Fruit fly (Drosophila melanogaster) whole organism, prepupa: ENCODE data around the gene fipi.

Source experiments
- Blimp-1 ChIP-seq: fragments of 200-800 bp; sonication (Bioruptor generic); optimal IDR thresholded peaks from 3 replicates; lab custom pipeline; 2017; ENCODE audit warnings: missing biosample characterization, missing genetic modification characterization, mild to moderate bottlenecking, moderate library complexity, missing genetic modification reagents
- CG10631 ChIP-seq: fragments of 200-800 bp; sonication (Bioruptor generic); optimal IDR thresholded peaks from 2 replicates; lab custom pipeline; 2016; ENCODE audit warnings: missing biosample characterization, missing genetic modification characterization
- CG10669 ChIP-seq: fragments of 200-800 bp; sonication (Bioruptor generic); optimal IDR thresholded peaks from 3 replicates; lab custom pipeline; 2018; ENCODE audit warnings: missing biosample characterization, mild to moderate bottlenecking, missing genetic modification characterization, moderate library complexity
- CG11294 ChIP-seq: fragments of 200-800 bp; sonication (Bioruptor generic); IDR thresholded peaks from 2 replicates; pipeline ENCODE4 v1.3.6; 2022; ENCODE audit warnings: missing biosample characterization, missing genetic modification characterization
- CG11762 ChIP-seq: fragments of 200-800 bp; sonication (Bioruptor generic); optimal IDR thresholded peaks from 3 replicates; lab custom pipeline; 2016; ENCODE audit warnings: missing biosample characterization, missing genetic modification characterization; ENCODE audit not compliant: insufficient read depth
- CG11902 ChIP-seq: fragments of 200-800 bp; sonication (Bioruptor generic); optimal IDR thresholded peaks from 3 replicates; lab custom pipeline; 2016; ENCODE audit warnings: missing biosample characterization, missing genetic modification characterization
- CG15336 ChIP-seq: fragments of 200-800 bp; sonication (Bioruptor generic); IDR thresholded peaks from 2 replicates; pipeline ENCODE4 v1.3.6; 2022; ENCODE audit warnings: missing biosample characterization, missing genetic modification characterization
- CG16779 ChIP-seq: fragments of 200-800 bp; sonication (Bioruptor generic); optimal IDR thresholded peaks from 3 replicates; lab custom pipeline; 2017; ENCODE audit warnings: missing biosample characterization, mild to moderate bottlenecking, missing genetic modification characterization
- CG3032 ChIP-seq: fragments of 200-800 bp; optimal IDR thresholded peaks from 2 replicates; lab custom pipeline; 2019; ENCODE audit warnings: missing biosample characterization, mild to moderate bottlenecking, missing genetic modification characterization, moderate library complexity
- CG31627 ChIP-seq: fragments of 200-800 bp; sonication (Bioruptor generic); optimal IDR thresholded peaks from 3 replicates; lab custom pipeline; 2016; ENCODE audit warnings: missing biosample characterization, missing genetic modification characterization
- CG34406 ChIP-seq: fragments of 200-800 bp; sonication (Bioruptor generic); optimal IDR thresholded peaks from 3 replicates; lab custom pipeline; 2016; ENCODE audit warnings: missing biosample characterization, missing genetic modification characterization
- CG4318 ChIP-seq: fragments of 200-800 bp; sonication (Bioruptor generic); optimal IDR thresholded peaks from 3 replicates; lab custom pipeline; 2017; ENCODE audit warnings: missing biosample characterization, mild to moderate bottlenecking, missing genetic modification characterization
- CG6163 ChIP-seq: fragments of 200-800 bp; sonication (Bioruptor generic); IDR thresholded peaks from 3 replicates; pipeline ENCODE4 v1.3.6; 2022; ENCODE audit warnings: missing biosample characterization, missing genetic modification characterization
- CG6276 ChIP-seq: fragments of 200-800 bp; sonication (Bioruptor generic); optimal IDR thresholded peaks from 2 replicates; lab custom pipeline; 2017; ENCODE audit warnings: missing biosample characterization, mild to moderate bottlenecking, missing genetic modification characterization
- CG6854 ChIP-seq: fragments of 200-800 bp; sonication (Bioruptor generic); optimal IDR thresholded peaks from 2 replicates; lab custom pipeline; 2017; ENCODE audit warnings: missing biosample characterization, mild to moderate bottlenecking, missing genetic modification characterization
- CG7368 ChIP-seq: fragments of 200-800 bp; sonication (Bioruptor generic); optimal IDR thresholded peaks from 3 replicates; lab custom pipeline; 2016; ENCODE audit warnings: missing biosample characterization, missing genetic modification characterization
- CG8119 ChIP-seq: fragments of 200-800 bp; sonication (Bioruptor generic); IDR thresholded peaks from 3 replicates; pipeline ENCODE4 v1.3.6; 2022; ENCODE audit warnings: missing biosample characterization, missing genetic modification characterization
- CG8319 ChIP-seq: fragments of 200-800 bp; sonication (Bioruptor generic); optimal IDR thresholded peaks from 3 replicates; lab custom pipeline; 2016; ENCODE audit warnings: missing biosample characterization, missing genetic modification characterization
- CG9139 ChIP-seq: fragments of 200-800 bp; sonication (Bioruptor generic); optimal IDR thresholded peaks from 3 replicates; lab custom pipeline; 2017; ENCODE audit warnings: missing biosample characterization, mild to moderate bottlenecking, missing genetic modification characterization
- Eip75B ChIP-seq: fragments of 200-800 bp; sonication (Bioruptor generic); optimal IDR thresholded peaks from 3 replicates; lab custom pipeline; 2016; ENCODE audit warnings: missing biosample characterization, missing genetic modification characterization
- Eip78C ChIP-seq: fragments of 200-800 bp; sonication (Bioruptor generic); peaks from one replicate; lab custom pipeline; 2016; ENCODE audit warnings: missing biosample characterization, missing genetic modification characterization
- Eip93F ChIP-seq: fragments of 200-800 bp; sonication (Bioruptor generic); optimal IDR thresholded peaks from 2 replicates; lab custom pipeline; 2016; ENCODE audit warnings: missing biosample characterization, mild to moderate bottlenecking, missing genetic modification characterization
- Ets21C ChIP-seq: fragments of 200-800 bp; sonication (Bioruptor generic); optimal IDR thresholded peaks from 3 replicates; lab custom pipeline; 2016; ENCODE audit warnings: missing biosample characterization, missing genetic modification characterization
- Ets96B ChIP-seq: fragments of 200-800 bp; optimal IDR thresholded peaks from 2 replicates; lab custom pipeline; 2019; ENCODE audit warnings: missing biosample characterization, mild to moderate bottlenecking, missing genetic modification characterization, moderate library complexity
- Hr38 ChIP-seq: sonication (Bioruptor generic); optimal IDR thresholded peaks from 2 replicates; lab custom pipeline; 2016; ENCODE audit warnings: missing biosample characterization, missing genetic modification characterization
- Hr39 ChIP-seq: fragments of 200-800 bp; sonication (Bioruptor generic); optimal IDR thresholded peaks from 2 replicates; lab custom pipeline; 2016; ENCODE audit warnings: missing biosample characterization, missing genetic modification characterization
- Hr4 ChIP-seq: fragments of 200-800 bp; sonication (Bioruptor generic); optimal IDR thresholded peaks from 3 replicates; lab custom pipeline; 2016; ENCODE audit warnings: missing biosample characterization, missing genetic modification characterization
- Lpt ChIP-seq: fragments of 200-800 bp; sonication (Bioruptor generic); optimal IDR thresholded peaks from 3 replicates; lab custom pipeline; 2016; ENCODE audit warnings: missing biosample characterization, missing genetic modification characterization
- Met ChIP-seq: fragments of 200-800 bp; sonication (Bioruptor generic); optimal IDR thresholded peaks from 3 replicates; lab custom pipeline; 2016; ENCODE audit warnings: missing biosample characterization, missing genetic modification characterization
- Smox ChIP-seq: fragments of 200-800 bp; sonication (Bioruptor generic); optimal IDR thresholded peaks from 3 replicates; lab custom pipeline; 2016; ENCODE audit warnings: missing biosample characterization, missing genetic modification characterization
- Sox102F ChIP-seq: fragments of 200-800 bp; sonication (Bioruptor generic); optimal IDR thresholded peaks from 2 replicates; lab custom pipeline; 2016; ENCODE audit warnings: missing biosample characterization, mild to moderate bottlenecking, missing genetic modification characterization
- Sox15 ChIP-seq: fragments of 200-800 bp; sonication (Bioruptor generic); optimal IDR thresholded peaks from 3 replicates; lab custom pipeline; 2016; ENCODE audit warnings: missing biosample characterization, missing genetic modification characterization
- achi ChIP-seq: fragments of 200-800 bp; sonication (Bioruptor generic); optimal IDR thresholded peaks from 3 replicates; lab custom pipeline; 2016; ENCODE audit warnings: missing biosample characterization, missing genetic modification characterization
- acj6 ChIP-seq: fragments of 200-800 bp; sonication (Bioruptor generic); optimal IDR thresholded peaks from 3 replicates; lab custom pipeline; 2016; ENCODE audit warnings: missing biosample characterization, missing genetic modification characterization
- cyc ChIP-seq: fragments of 200-800 bp; sonication (Bioruptor generic); optimal IDR thresholded peaks from 3 replicates; lab custom pipeline; 2016; ENCODE audit warnings: missing biosample characterization, missing genetic modification characterization
- dac ChIP-seq: fragments of 200-800 bp; sonication (Bioruptor generic); optimal IDR thresholded peaks from 2 replicates; lab custom pipeline; 2017; ENCODE audit warnings: missing biosample characterization, mild to moderate bottlenecking, missing genetic modification characterization
- eg ChIP-seq: fragments of 200-800 bp; sonication (Bioruptor generic); IDR thresholded peaks from 3 replicates; pipeline ENCODE4 v1.3.6; 2022; ENCODE audit warnings: missing biosample characterization, missing genetic modification characterization
- esn ChIP-seq: fragments of 200-800 bp; sonication (Bioruptor generic); optimal IDR thresholded peaks from 2 replicates; lab custom pipeline; 2016; ENCODE audit warnings: missing biosample characterization, mild to moderate bottlenecking, missing genetic modification characterization, moderate library complexity
- fd59A ChIP-seq: fragments of 200-800 bp; sonication (Bioruptor generic); optimal IDR thresholded peaks from 2 replicates; lab custom pipeline; 2017; ENCODE audit warnings: missing biosample characterization, mild to moderate bottlenecking, missing genetic modification characterization, missing genetic modification reagents
- fd85E ChIP-seq: fragments of 200-800 bp; sonication (Bioruptor generic); optimal IDR thresholded peaks from 3 replicates; lab custom pipeline; 2016; ENCODE audit warnings: missing biosample characterization, missing genetic modification characterization
- fkh ChIP-seq: fragments of 200-800 bp; sonication (Bioruptor generic); optimal IDR thresholded peaks from 3 replicates; lab custom pipeline; 2017; ENCODE audit warnings: missing biosample characterization, mild to moderate bottlenecking, missing genetic modification characterization, moderate library complexity
- net ChIP-seq: fragments of 200-800 bp; sonication (Bioruptor generic); optimal IDR thresholded peaks from 3 replicates; lab custom pipeline; 2016; ENCODE audit warnings: missing biosample characterization, missing genetic modification characterization
- pdm3 ChIP-seq: fragments of 200-800 bp; sonication (Bioruptor generic); optimal IDR thresholded peaks from 3 replicates; lab custom pipeline; 2016; ENCODE audit warnings: missing biosample characterization, missing genetic modification characterization
- ss ChIP-seq, 2 experiments: fragments of 200-800 bp; sonication (Bioruptor generic); optimal IDR thresholded peaks; 2 replicates in 1 of 2; 3 replicates in 1 of 2; lab custom pipeline; 2017 to 2018; ENCODE audit warnings: mild to moderate bottlenecking in 2 of 2, missing biosample characterization in 2 of 2, missing genetic modification characterization in 2 of 2, moderate library complexity in 1 of 2
- svp ChIP-seq: fragments of 200-800 bp; sonication (Bioruptor generic); peaks from one replicate; lab custom pipeline; 2016; ENCODE audit warnings: missing biosample characterization, missing genetic modification characterization
- topi ChIP-seq: fragments of 200-800 bp; sonication (Bioruptor generic); optimal IDR thresholded peaks from 3 replicates; lab custom pipeline; 2016; ENCODE audit warnings: missing biosample characterization, missing genetic modification characterization
- vri ChIP-seq: fragments of 200-800 bp; sonication (Bioruptor generic); optimal IDR thresholded peaks from 3 replicates; lab custom pipeline; 2016; ENCODE audit warnings: missing biosample characterization, mild to moderate bottlenecking, missing genetic modification characterization

fipi gene

dm6 chr2L:4811491-4812058, 17.7 kb upstream of the fipi start (continued):
- TF ChIP-seq CG34406 (GFP tag; lab: Kevin White, UChicago), result no peak
- TF ChIP-seq Eip75B, result no peak
- TF ChIP-seq fd59A (GFP tag; lab: Kevin White, UChicago), result no peak
- no peak for TF ChIP-seq dac (GFP tag; lab: Kevin White, UChicago)
- peak; percentile 94 for TF ChIP-seq svp (GFP tag; lab: Kevin White, UChicago)
- no peak for TF ChIP-seq Hr4 (GFP tag; lab: Kevin White, UChicago)
- no peak for TF ChIP-seq Smox
- no peak for TF ChIP-seq achi (GFP tag; lab: Kevin White, UChicago)

DNA sequence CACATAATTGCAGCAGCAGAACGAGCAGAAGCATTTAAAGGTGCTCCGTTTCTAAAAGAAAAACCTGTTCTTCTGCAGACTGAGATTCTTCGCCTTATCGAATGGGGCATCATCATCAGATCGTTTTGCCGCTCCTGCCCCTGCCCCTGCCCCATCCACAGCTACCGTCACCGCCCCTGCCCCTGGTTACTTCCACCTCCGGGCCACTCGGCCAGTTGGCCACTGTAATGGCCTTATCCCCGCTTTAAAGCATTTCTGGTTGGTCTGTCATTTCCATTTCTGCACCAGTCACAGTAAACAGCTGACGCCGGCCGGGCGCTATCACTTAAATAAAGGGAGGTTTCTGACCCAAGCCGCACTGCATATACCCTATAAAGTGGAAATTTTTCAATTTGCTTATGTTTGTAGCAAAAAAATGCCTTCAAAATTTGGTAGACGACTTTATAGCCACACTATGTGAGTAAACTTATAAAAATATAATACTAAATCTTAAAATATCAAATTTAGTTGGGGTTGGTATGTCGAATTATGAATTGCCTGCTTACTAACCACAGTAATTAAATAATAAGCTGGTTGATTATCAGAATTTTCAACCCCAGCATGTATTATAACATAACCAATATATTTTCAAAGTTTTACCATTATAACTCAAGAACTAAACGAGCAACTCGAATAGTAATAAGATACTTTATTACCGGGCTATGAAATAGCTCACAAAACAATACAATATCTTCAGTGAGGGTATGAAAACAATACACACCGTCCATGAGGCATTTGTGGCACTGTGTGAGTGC, 17.1 kb upstream of the fipi start:
- TF ChIP-seq CG8319 (GFP tag; lab: Kevin White, UChicago) (peak; percentile 38), Eip93F (GFP tag; lab: Kevin White, UChicago) (no peak), CG9139 (GFP tag; lab: Kevin White, UChicago) (peak; percentile 11), eg (0 out of 3 replicates have a peak, but pooled peaks have one; percentile 6), CG15336 (GFP tag; lab: Robert Waterston, UW) (peak; percentile 66), CG11902 (GFP tag; lab: Kevin White, UChicago) (peak; percentile 46), Hr39 (GFP tag; lab: Kevin White, UChicago) (peak; percentile 59), Met (GFP tag; lab: Kevin White, UChicago) (peak; percentile 72), acj6 (peak; percentile 62), Eip75B (peak; percentile 50), fkh (GFP tag; lab: Kevin White, UChicago) (peak; percentile 57), CG11294 (no peak), topi (GFP tag; lab: Kevin White, UChicago) (peak; percentile 61), CG6854 (GFP tag; lab: Kevin White, UChicago) (no peak), pdm3 (GFP tag; lab: Kevin White, UChicago) (peak; percentile 64), CG10631 (GFP tag; lab: Kevin White, UChicago) (peak; percentile 76), CG6163 (GFP tag; lab: Robert Waterston, UW) (no peak; the same call in 2 of the 3 replicates), CG34406 (GFP tag; lab: Kevin White, UChicago) (peak; percentile 57), fd85E (no peak), Ets96B (tag; lab: Kevin White, UChicago) (peak; percentile 52), CG3032 (tag; lab: Kevin White, UChicago) (peak; percentile 69), CG11762 (GFP tag; lab: Kevin White, UChicago) (peak; percentile 46), vri (peak; percentile 17), cyc (GFP tag; lab: Kevin White, UChicago) (peak; percentile 49), net (peak; percentile 57), esn (GFP tag; lab: Kevin White, UChicago) (peak; percentile 83), Lpt (GFP tag; lab: Kevin White, UChicago) (no peak), Smox (peak; percentile 65), Blimp-1 (GFP tag; lab: Kevin White, UChicago) (peak; percentile 57), Ets21C (GFP tag; lab: Kevin White, UChicago) (peak; percentile 12), Sox15 (GFP tag; lab: Kevin White, UChicago) (peak; percentile 32), Eip78C (GFP tag; lab: Kevin White, UChicago) (peak; percentile 95), CG7368 (no peak), CG31627 (GFP tag; lab: Kevin White, UChicago) (peak; percentile 56), Hr38 (GFP tag; lab: Kevin White, UChicago) (no peak), CG6276 (peak; percentile 67), CG4318 (GFP tag; lab: Kevin White, UChicago) (peak; percentile 69), svp (GFP tag; lab: Kevin White, UChicago) (no peak), CG10669 (GFP tag; lab: Kevin White, UChicago) (peak; percentile 58), CG8119 (peak; percentile 35; the same call in 2 of the 3 replicates), ss (GFP tag; optimal IDR thresholded peaks at IDR 0.05; lab: Kevin White, UChicago) (peak; percentile 39 to 63), CG16779 (tag; lab: Kevin White, UChicago) (no peak), Sox102F (peak; percentile 38)
